Worm (Caenorhabditis elegans) whole organism, L2 larva: ENCODE results near the gene R10E8.1.

Source experiments
- aly-2 ChIP-seq: fragments of 150-350 bp; optimal IDR thresholded peaks from 2 replicates; lab custom pipeline; 2014; ENCODE audit warnings: missing biosample characterization, missing genetic modification characterization
- ama-1 ChIP-seq: fragments of 150-350 bp; optimal IDR thresholded peaks from 2 replicates; lab custom pipeline; 2018; ENCODE audit warnings: inconsistent platforms
- blmp-1 ChIP-seq: sonication (generic microtip); optimal IDR thresholded peaks from 2 replicates; lab custom pipeline; 2017; ENCODE audit warnings: missing genetic modification characterization, mild to moderate bottlenecking, missing compliant biosample characterization, antibody characterized with exemption, moderate library complexity; ENCODE audit not compliant: insufficient read depth
- crh-2 ChIP-seq: sonication (generic microtip); optimal IDR thresholded peaks from 2 replicates; lab custom pipeline; 2017; ENCODE audit warnings: missing biosample characterization, missing genetic modification characterization
- dmd-4 ChIP-seq: sonication (generic microtip); optimal IDR thresholded peaks from 2 replicates; lab custom pipeline; 2017; ENCODE audit warnings: missing biosample characterization, missing genetic modification characterization
- gmeb-1 ChIP-seq: fragments of 150-350 bp; optimal IDR thresholded peaks from 2 replicates; lab custom pipeline; 2014; ENCODE audit warnings: missing biosample characterization, missing genetic modification characterization
- lin-13 ChIP-seq: fragments of 150-350 bp; optimal IDR thresholded peaks from 2 replicates; lab custom pipeline; 2014; ENCODE audit warnings: missing biosample characterization, missing genetic modification reagents, missing genetic modification characterization
- mbf-1 ChIP-seq: sonication (generic microtip); optimal IDR thresholded peaks from 2 replicates; lab custom pipeline; 2017; ENCODE audit warnings: missing biosample characterization, missing genetic modification characterization
- nhr-10 ChIP-seq: sonication (generic microtip); optimal IDR thresholded peaks from 2 replicates; lab custom pipeline; 2017; ENCODE audit warnings: missing biosample characterization, missing genetic modification characterization
- nhr-129 ChIP-seq: fragments of 150-350 bp; optimal IDR thresholded peaks from 2 replicates; lab custom pipeline; 2014; ENCODE audit warnings: missing biosample characterization, missing genetic modification characterization
- nhr-25 ChIP-seq: fragments of 150-350 bp; sonication (generic microtip); optimal IDR thresholded peaks from 3 replicates; lab custom pipeline; 2014; ENCODE audit warnings: missing biosample characterization, missing genetic modification characterization
- nhr-6 ChIP-seq: fragments of 150-350 bp; optimal IDR thresholded peaks from 2 replicates; lab custom pipeline; 2014; ENCODE audit warnings: missing biosample characterization, missing genetic modification characterization
- peb-1 ChIP-seq: fragments of 150-350 bp; optimal IDR thresholded peaks from 2 replicates; lab custom pipeline; 2014; ENCODE audit warnings: missing biosample characterization, missing genetic modification characterization
- sma-9 ChIP-seq, 2 experiments: fragments of 150-350 bp in 1 of 2; sonication (generic microtip) in 1 of 2; optimal IDR thresholded peaks; 2 replicates each; lab custom pipeline; 2014 to 2016; ENCODE audit warnings: missing genetic modification characterization in 2 of 2, mild to moderate bottlenecking in 1 of 2, missing biosample characterization in 1 of 2, missing compliant biosample characterization in 1 of 2, missing genetic modification reagents in 1 of 2, moderate library complexity in 1 of 2
- unc-39 ChIP-seq: fragments of 150-350 bp; optimal IDR thresholded peaks from 2 replicates; lab custom pipeline; 2014; ENCODE audit warnings: missing biosample characterization, missing genetic modification characterization
- ztf-1 ChIP-seq: fragments of 200-800 bp; sonication (Bioruptor generic); conservative IDR thresholded peaks from 2 replicates; pipeline ENCODE4 v1.3.6; 2022; ENCODE audit warnings: missing genetic modification characterization, missing compliant biosample characterization
- ztf-4 ChIP-seq: fragments of 150-350 bp; optimal IDR thresholded peaks from 2 replicates; lab custom pipeline; 2014; ENCODE audit warnings: missing biosample characterization, missing genetic modification characterization

R10E8.1 gene

DNA sequence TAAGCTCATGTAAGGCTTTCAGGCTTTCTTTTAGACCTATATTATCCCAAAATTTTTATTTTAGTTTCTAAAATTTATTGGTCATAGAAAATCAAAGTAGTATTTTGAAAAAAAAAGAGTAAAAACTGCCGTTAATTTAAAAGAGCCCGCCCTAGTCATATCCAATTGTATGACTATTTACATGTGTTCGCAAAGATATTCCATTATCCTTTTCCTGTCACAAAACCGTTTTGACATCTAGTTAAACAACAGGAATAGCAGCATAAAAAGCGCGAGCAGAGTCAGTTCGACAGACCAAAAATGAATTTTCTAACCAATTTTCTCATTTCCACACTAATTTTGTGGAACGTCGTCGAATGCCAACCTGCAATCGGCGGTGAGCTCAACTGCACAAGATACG, 57.2 kb downstream of the R10E8.1 start, which contains the start of gene F16H6.3:
Gene F16H6.3 (plus strand): TSS at position 301 of the 400 bp plus-strand sequence.
- TF ChIP-seq peb-1 (tag; lab: Kevin White, UChicago) = no peak
- TF ChIP-seq ztf-1 = no peak
- TF ChIP-seq lin-13 (GFP tag; lab: Kevin White, UChicago) = no peak
- TF ChIP-seq crh-2 = no peak
- no peak for TF ChIP-seq unc-39 (tag; lab: Kevin White, UChicago)
- no peak for TF ChIP-seq dmd-4 (tag; lab: Kevin White, UChicago)
- TF ChIP-seq gmeb-1 (tag; lab: Kevin White, UChicago) = no peak
- no peak for TF ChIP-seq nhr-25 (tag; lab: Kevin White, UChicago)
- no peak for TF ChIP-seq nhr-10 (tag; lab: Kevin White, UChicago)
- no peak for TF ChIP-seq aly-2 (tag; lab: Kevin White, UChicago)
- no peak for TF ChIP-seq blmp-1 (tag; lab: Kevin White, UChicago)
- TF ChIP-seq sma-9 (GFP tag; optimal IDR thresholded peaks at IDR 0.05; lab: Kevin White, UChicago) = no peak
- TF ChIP-seq sma-9 (tag; optimal IDR thresholded peaks at IDR 0.05; lab: Kevin White, UChicago) = no peak
- no peak for TF ChIP-seq ama-1 (lab: Kevin White, UChicago)
- TF ChIP-seq nhr-129 (tag; lab: Kevin White, UChicago) = no peak
- no peak for TF ChIP-seq nhr-6 (tag; lab: Kevin White, UChicago)
- no peak for TF ChIP-seq ztf-4 (tag; lab: Kevin White, UChicago)
- no peak for TF ChIP-seq mbf-1 (tag; lab: Kevin White, UChicago)
